Fruit fly (Drosophila melanogaster) S2 (cell line): ENCODE data around the gene CG14566.

Source experiments
- CG8478 ChIP-seq: fragments of >200 bp; optimal IDR thresholded peaks from 2 replicates; lab custom pipeline; 2018
- CTCF ChIP-seq, 2 experiments: fragments of >200 bp; optimal IDR thresholded peaks; 2 replicates each; lab custom pipeline; 2018

dm6 chr3L:21740209-21740608 is at the start of gene CG14566:
- no peak for TF ChIP-seq CTCF (optimal IDR thresholded peaks at IDR 0.05; lab: Kevin White, UChicago)
- no peak for TF ChIP-seq CG8478
